Worm (Caenorhabditis elegans): ENCODE data around the gene F36A4.1.

- TF ChIP-seq F55B11.4 (tag; optimal IDR thresholded peaks at IDR 0.05; ENCODE audit: borderline replicate concordance, insufficient read depth) (no peak), hsf-1 (GFP tag; IDR thresholded peaks at IDR 0.05) (no peak), madf-8 (GFP tag; conservative IDR thresholded peaks at IDR 0.05) (no peak), ztf-3 (GFP tag; optimal IDR thresholded peaks at IDR 0.05) (no peak), F52B5.7 (tag; optimal IDR thresholded peaks at IDR 0.05) (no peak), akir-1 (GFP tag; optimal IDR thresholded peaks at IDR 0.05) (no peak), Y53G8AR.9 (GFP tag; conservative IDR thresholded peaks at IDR 0.05) (no peak), madf-10 (tag; optimal IDR thresholded peaks at IDR 0.05) (no peak), ztf-18 (tag; optimal IDR thresholded peaks at IDR 0.05) (no peak)
Observed at ce11 chrIV:4236025-4236407, 36.3 kb upstream of the F36A4.1 start.
